Fruit fly (Drosophila melanogaster) whole organism: ENCODE measurements around the gene snk.

ENCODE experiments used
- CG8478 ChIP-seq: fragments of >200 bp; optimal IDR thresholded peaks from 2 replicates; lab custom pipeline; 2018; ENCODE audit warnings: inconsistent platforms
- EcR ChIP-seq, 2 experiments: fragments of >200 bp; optimal IDR thresholded peaks; 2 replicates each; lab custom pipeline; 2017; ENCODE audit warnings: missing biosample characterization in 2 of 2, missing genetic modification characterization in 2 of 2, missing genetic modification reagents in 2 of 2
- pan ChIP-seq: fragments of >200 bp; optimal IDR thresholded peaks from 2 replicates; lab custom pipeline; 2017
- psq ChIP-seq: fragments of >200 bp; optimal IDR thresholded peaks from 2 replicates; lab custom pipeline; 2017

DNA sequence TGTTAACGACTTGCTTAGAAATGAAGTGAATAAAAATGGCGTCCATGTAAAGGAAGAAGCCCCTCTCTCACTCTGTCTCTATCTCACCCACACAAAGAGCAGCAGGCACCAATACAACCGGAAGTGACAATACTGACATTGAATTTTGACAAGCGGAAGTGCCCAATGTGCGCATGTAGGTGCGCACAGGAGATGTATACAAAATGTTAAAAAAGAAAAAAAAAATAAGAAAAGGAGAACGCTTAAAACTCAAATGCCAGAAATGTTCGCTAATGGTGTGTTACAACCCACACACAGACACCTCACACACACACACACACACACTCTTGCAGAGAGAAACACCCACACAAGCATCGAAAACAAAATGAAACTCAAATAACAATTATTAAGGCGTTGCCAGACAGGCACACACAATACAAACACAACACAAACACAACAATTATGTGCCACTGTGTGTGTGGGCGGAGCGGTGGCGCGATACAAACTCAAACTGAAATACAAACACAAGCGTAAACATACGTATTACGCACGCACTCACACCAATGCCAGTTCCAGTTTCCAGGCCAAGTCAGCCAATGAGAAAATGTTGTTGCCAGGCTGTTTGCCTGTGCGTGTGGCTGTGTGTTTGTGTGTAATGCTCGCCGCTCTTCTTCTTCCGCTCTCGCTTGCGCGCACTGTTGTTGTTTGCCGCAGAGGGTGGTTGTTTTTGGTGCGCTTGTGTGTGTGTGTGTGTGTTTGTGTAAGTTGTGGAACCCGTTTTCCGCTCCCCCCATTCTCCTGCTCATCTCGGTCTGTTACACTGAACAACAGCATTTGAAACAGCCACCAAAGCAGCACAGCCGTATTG, 21.4 kb upstream of the snk start:
- TF ChIP-seq pan (lab: Kevin White, UChicago) (no peak), psq (lab: Kevin White, UChicago) (no peak), CG8478 (lab: Kevin White, UChicago) (peak; percentile 93), EcR (GFP tag; optimal IDR thresholded peaks at IDR 0.05; lab: Kevin White, UChicago) (no peak)
